Fruit fly (Drosophila melanogaster) whole organism, embryonic: ENCODE data around the gene CG31515.

ENCODE experiments used
- ATbp ChIP-seq: fragments of 200-800 bp; sonication (Bioruptor generic); optimal IDR thresholded peaks from 2 replicates; lab custom pipeline; 2017; ENCODE audit warnings: missing biosample characterization, mild to moderate bottlenecking, missing genetic modification characterization, missing genetic modification reagents
- Abd-B ChIP-seq: fragments of 200-800 bp; sonication (Bioruptor generic); optimal IDR thresholded peaks from 2 replicates; lab custom pipeline; 2018; ENCODE audit warnings: missing biosample characterization, mild to moderate bottlenecking, missing genetic modification characterization, moderate library complexity
- Ada2b ChIP-seq: fragments of 200-800 bp; sonication (Bioruptor generic); IDR thresholded peaks from 2 replicates; pipeline ENCODE4 v1.3.6; 2022; ENCODE audit warnings: missing biosample characterization, missing genetic modification characterization
- Aef1 ChIP-seq: fragments of 200-800 bp; sonication (Bioruptor generic); IDR thresholded peaks from 3 replicates; pipeline ENCODE4 v1.3.6; 2022; ENCODE audit warnings: missing biosample characterization, missing genetic modification characterization
- BEAF-32 ChIP-seq: fragments of 200-800 bp; sonication (Bioruptor generic); optimal IDR thresholded peaks from 3 replicates; lab custom pipeline; 2017; ENCODE audit warnings: missing biosample characterization, missing genetic modification characterization, mild to moderate bottlenecking, moderate library complexity, missing genetic modification reagents
- CG12659 ChIP-seq: fragments of 200-800 bp; sonication (Bioruptor generic); optimal IDR thresholded peaks from 3 replicates; lab custom pipeline; 2017; ENCODE audit warnings: mild to moderate bottlenecking, missing biosample characterization, missing genetic modification reagents, missing genetic modification characterization
- CG12744 ChIP-seq: fragments of 200-800 bp; sonication (Bioruptor generic); optimal IDR thresholded peaks from 2 replicates; lab custom pipeline; 2016; ENCODE audit warnings: missing biosample characterization, missing genetic modification characterization
- CG15514 ChIP-seq: fragments of 200-800 bp; sonication (Bioruptor generic); optimal IDR thresholded peaks from 3 replicates; lab custom pipeline; 2017; ENCODE audit warnings: missing biosample characterization, missing genetic modification characterization, mild to moderate bottlenecking, moderate library complexity, missing genetic modification reagents
- CG15696 ChIP-seq: fragments of 200-800 bp; sonication (Bioruptor generic); optimal IDR thresholded peaks from 2 replicates; lab custom pipeline; 2019; ENCODE audit warnings: missing biosample characterization, mild to moderate bottlenecking, missing genetic modification characterization, moderate library complexity
- CG18262 ChIP-seq: fragments of 200-800 bp; optimal IDR thresholded peaks from 3 replicates; lab custom pipeline; 2019; ENCODE audit warnings: missing biosample characterization, mild to moderate bottlenecking, missing genetic modification characterization, moderate library complexity
- CG18619 ChIP-seq: fragments of 200-800 bp; sonication (Bioruptor generic); optimal IDR thresholded peaks from 3 replicates; lab custom pipeline; 2017; ENCODE audit warnings: missing biosample characterization, mild to moderate bottlenecking, missing genetic modification characterization
- CG2889 ChIP-seq: fragments of 200-800 bp; sonication (Bioruptor generic); IDR thresholded peaks from 3 replicates; pipeline ENCODE4 v1.3.6; 2022; ENCODE audit warnings: missing biosample characterization, missing genetic modification characterization
- CG32532 ChIP-seq: fragments of 200-800 bp; sonication (Bioruptor generic); IDR thresholded peaks from 2 replicates; pipeline ENCODE4 v1.3.6; 2022; ENCODE audit warnings: missing biosample characterization, missing genetic modification characterization
- CG33557 ChIP-seq: fragments of 200-800 bp; sonication (Bioruptor generic); optimal IDR thresholded peaks from 2 replicates; lab custom pipeline; 2019; ENCODE audit warnings: missing biosample characterization, mild to moderate bottlenecking, missing genetic modification characterization, moderate library complexity
- CG4730 ChIP-seq: fragments of 200-800 bp; sonication (Bioruptor generic); IDR thresholded peaks from 2 replicates; pipeline ENCODE4 v1.3.6; 2022; ENCODE audit warnings: missing biosample characterization, missing genetic modification characterization
- CG8388 ChIP-seq: fragments of 200-800 bp; sonication (Bioruptor generic); optimal IDR thresholded peaks from 2 replicates; lab custom pipeline; 2019; ENCODE audit warnings: missing biosample characterization, mild to moderate bottlenecking, missing genetic modification characterization, moderate library complexity
- CG8765 ChIP-seq: fragments of 200-800 bp; sonication (Bioruptor generic); IDR thresholded peaks from 2 replicates; pipeline ENCODE4 v1.3.6; 2022; ENCODE audit warnings: missing biosample characterization, missing genetic modification characterization
- CG9727 ChIP-seq: fragments of 200-800 bp; sonication (Bioruptor generic); optimal IDR thresholded peaks from 3 replicates; lab custom pipeline; 2017; ENCODE audit warnings: missing biosample characterization, mild to moderate bottlenecking, missing genetic modification characterization
- CG9876 ChIP-seq: fragments of 200-800 bp; sonication (Bioruptor generic); optimal IDR thresholded peaks from 2 replicates; lab custom pipeline; 2016; ENCODE audit warnings: missing biosample characterization, missing genetic modification characterization
- CG9932 ChIP-seq: fragments of 200-800 bp; sonication (Bioruptor generic); IDR thresholded peaks from 2 replicates; pipeline ENCODE4 v1.3.6; 2022; ENCODE audit warnings: missing biosample characterization, missing genetic modification characterization
- Chrac-16 ChIP-seq: fragments of 200-800 bp; sonication (Bioruptor generic); optimal IDR thresholded peaks from 3 replicates; lab custom pipeline; 2016; ENCODE audit warnings: missing biosample characterization, missing genetic modification characterization
- ERR ChIP-seq: fragments of 200-800 bp; sonication (Bioruptor generic); optimal IDR thresholded peaks from 2 replicates; lab custom pipeline; 2016; ENCODE audit warnings: missing biosample characterization, missing genetic modification characterization
- Gsc ChIP-seq: fragments of 200-800 bp; sonication (Bioruptor generic); IDR thresholded peaks from 2 replicates; pipeline ENCODE4 v1.3.6; 2022; ENCODE audit warnings: missing biosample characterization, missing genetic modification characterization
- H2.0 ChIP-seq: fragments of 200-800 bp; sonication (Bioruptor generic); IDR thresholded peaks from 2 replicates; pipeline ENCODE4 v1.3.6; 2022; ENCODE audit warnings: missing biosample characterization, missing genetic modification characterization
- HHEX ChIP-seq: fragments of 200-800 bp; sonication (Bioruptor generic); optimal IDR thresholded peaks from 3 replicates; lab custom pipeline; 2017; ENCODE audit warnings: missing biosample characterization, mild to moderate bottlenecking, missing genetic modification characterization, missing genetic modification reagents
- Hsf ChIP-seq: fragments of 200-800 bp; sonication (Bioruptor generic); optimal IDR thresholded peaks from 3 replicates; lab custom pipeline; 2016; ENCODE audit warnings: missing biosample characterization, missing genetic modification characterization
- MESR4 ChIP-seq: fragments of 200-800 bp; sonication (Bioruptor generic); optimal IDR thresholded peaks from 2 replicates; lab custom pipeline; 2018; ENCODE audit warnings: missing biosample characterization, mild to moderate bottlenecking, missing genetic modification characterization, moderate library complexity
- Nf-YA ChIP-seq: fragments of 200-800 bp; sonication (Bioruptor generic); IDR thresholded peaks from 2 replicates; pipeline ENCODE4 v1.3.6; 2022; ENCODE audit warnings: missing biosample characterization, missing genetic modification characterization
- Opbp ChIP-seq: fragments of 200-800 bp; sonication (Bioruptor generic); IDR thresholded peaks from 3 replicates; pipeline ENCODE4 v1.3.6; 2022; ENCODE audit warnings: missing biosample characterization, missing genetic modification characterization; ENCODE audit not compliant: partially characterized antibody
- Rx ChIP-seq: fragments of 200-800 bp; sonication (Bioruptor generic); IDR thresholded peaks from 2 replicates; pipeline ENCODE4 v1.3.6; 2022; ENCODE audit warnings: missing biosample characterization, missing genetic modification characterization
- Six4 ChIP-seq: fragments of 200-800 bp; sonication (Bioruptor generic); optimal IDR thresholded peaks from 2 replicates; lab custom pipeline; 2016; ENCODE audit warnings: missing biosample characterization, missing genetic modification characterization
- Spps ChIP-seq: fragments of 200-800 bp; sonication (Bioruptor generic); optimal IDR thresholded peaks from 2 replicates; lab custom pipeline; 2018; ENCODE audit warnings: missing biosample characterization, mild to moderate bottlenecking, missing genetic modification characterization
- ash1 ChIP-seq: fragments of 200-800 bp; sonication (Bioruptor generic); optimal IDR thresholded peaks from 2 replicates; lab custom pipeline; 2018; ENCODE audit warnings: missing biosample characterization, mild to moderate bottlenecking, missing genetic modification characterization
- cas ChIP-seq: fragments of 200-800 bp; sonication (Bioruptor generic); IDR thresholded peaks from 2 replicates; pipeline ENCODE4 v1.3.6; 2022; ENCODE audit warnings: missing biosample characterization, missing genetic modification characterization
- dm ChIP-seq: fragments of 200-800 bp; sonication (Bioruptor generic); optimal IDR thresholded peaks from 3 replicates; lab custom pipeline; 2016; ENCODE audit warnings: missing biosample characterization, missing genetic modification characterization
- emc ChIP-seq: fragments of 200-800 bp; sonication (Bioruptor generic); optimal IDR thresholded peaks from 2 replicates; lab custom pipeline; 2016; ENCODE audit warnings: missing biosample characterization, missing genetic modification characterization
- ewg ChIP-seq: fragments of 200-800 bp; sonication (Bioruptor generic); optimal IDR thresholded peaks from 3 replicates; lab custom pipeline; 2017; ENCODE audit warnings: mild to moderate bottlenecking, missing biosample characterization, missing genetic modification reagents, missing genetic modification characterization
- fd102C ChIP-seq: fragments of 200-800 bp; sonication (Bioruptor generic); optimal IDR thresholded peaks from 2 replicates; lab custom pipeline; 2018; ENCODE audit warnings: missing biosample characterization, mild to moderate bottlenecking, missing genetic modification characterization, moderate library complexity
- gem ChIP-seq: fragments of 200-800 bp; sonication (Bioruptor generic); optimal IDR thresholded peaks from 2 replicates; lab custom pipeline; 2019; ENCODE audit warnings: missing biosample characterization, mild to moderate bottlenecking, missing genetic modification characterization, moderate library complexity
- gsb ChIP-seq: fragments of 200-800 bp; sonication (Bioruptor generic); IDR thresholded peaks from 2 replicates; pipeline ENCODE4 v1.3.6; 2022; ENCODE audit warnings: missing biosample characterization, missing genetic modification characterization
- her ChIP-seq: fragments of 200-800 bp; sonication (Bioruptor generic); optimal IDR thresholded peaks from 2 replicates; lab custom pipeline; 2016; ENCODE audit warnings: missing biosample characterization, missing genetic modification characterization
- ind ChIP-seq: fragments of 200-800 bp; sonication (Bioruptor generic); optimal IDR thresholded peaks from 3 replicates; lab custom pipeline; 2016; ENCODE audit warnings: missing biosample characterization, missing genetic modification characterization
- ken ChIP-seq: fragments of 200-800 bp; sonication (Bioruptor generic); IDR thresholded peaks from 3 replicates; pipeline ENCODE4 v1.3.6; 2022; ENCODE audit warnings: missing biosample characterization, missing genetic modification characterization
- lbe ChIP-seq: fragments of 200-800 bp; sonication (Bioruptor generic); optimal IDR thresholded peaks from 2 replicates; lab custom pipeline; 2016; ENCODE audit warnings: missing biosample characterization, mild to moderate bottlenecking, missing genetic modification characterization
- mirr ChIP-seq: fragments of 200-800 bp; sonication (Bioruptor generic); optimal IDR thresholded peaks from 3 replicates; lab custom pipeline; 2018; ENCODE audit warnings: missing biosample characterization, mild to moderate bottlenecking, missing genetic modification characterization
- pzg ChIP-seq: fragments of 200-800 bp; sonication (Bioruptor generic); optimal IDR thresholded peaks from 3 replicates; lab custom pipeline; 2018; ENCODE audit warnings: missing biosample characterization, mild to moderate bottlenecking, missing genetic modification characterization, moderate library complexity
- sisA ChIP-seq: fragments of 200-800 bp; sonication (Bioruptor generic); IDR thresholded peaks from 2 replicates; pipeline ENCODE4 v1.3.6; 2022; ENCODE audit warnings: missing biosample characterization, missing genetic modification characterization
- slp2 ChIP-seq: fragments of 200-800 bp; sonication (Bioruptor generic); optimal IDR thresholded peaks from 2 replicates; lab custom pipeline; 2016; ENCODE audit warnings: missing biosample characterization, missing genetic modification characterization
- sob ChIP-seq: fragments of 200-800 bp; sonication (Bioruptor generic); IDR thresholded peaks from 2 replicates; pipeline ENCODE4 v1.3.6; 2022; ENCODE audit warnings: missing biosample characterization, missing genetic modification characterization
- tin ChIP-seq: fragments of 200-800 bp; sonication (Bioruptor generic); optimal IDR thresholded peaks from 3 replicates; lab custom pipeline; 2016; ENCODE audit warnings: missing biosample characterization, missing genetic modification characterization
- ttk ChIP-seq: fragments of 200-800 bp; sonication (Bioruptor generic); IDR thresholded peaks from 2 replicates; pipeline ENCODE4 v2.1.2; 2022; ENCODE audit warnings: missing biosample characterization, missing genetic modification characterization
- tx ChIP-seq: fragments of 200-800 bp; sonication (Bioruptor generic); optimal IDR thresholded peaks from 2 replicates; lab custom pipeline; 2016; ENCODE audit warnings: missing biosample characterization, missing genetic modification characterization

Gene CG31515

DNA sequence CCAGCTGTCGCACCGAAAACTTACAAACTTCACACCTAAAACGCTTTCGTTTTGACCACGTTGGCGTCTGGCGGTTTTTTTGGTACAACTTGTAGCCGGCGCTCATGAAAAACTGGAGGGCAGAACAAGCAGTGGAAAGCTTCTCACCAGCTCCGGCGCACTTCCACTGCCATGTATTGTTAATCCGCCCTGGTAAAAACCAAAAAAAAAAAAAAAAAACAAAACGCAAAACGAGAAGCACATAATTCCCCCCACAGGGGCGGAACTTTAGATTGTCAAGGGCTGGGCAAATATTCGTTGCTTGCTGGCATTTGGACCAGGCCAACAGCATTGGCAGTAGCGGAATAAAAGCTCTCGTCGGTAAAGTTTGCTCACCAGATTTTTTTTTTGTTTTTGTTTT is 14.4 kb downstream of the CG31515 start (continued):
- no peak for TF ChIP-seq BEAF-32
- peak; percentile 21 for TF ChIP-seq CG15514
- TF ChIP-seq ind (GFP tag; lab: Kevin White, UChicago): no peak
- no peak for TF ChIP-seq CG9876
- TF ChIP-seq CG12659 (GFP tag; lab: Kevin White, UChicago): no peak
- no peak for TF ChIP-seq emc (GFP tag; lab: Kevin White, UChicago)
- no peak for TF ChIP-seq CG8765 (GFP tag; lab: Robert Waterston, UW)
- TF ChIP-seq gem (tag; lab: Kevin White, UChicago): no peak
- TF ChIP-seq ttk (GFP tag; lab: Robert Waterston, UW): peak; percentile 26; the same call in 1 of the 2 replicates
- TF ChIP-seq ATbp (GFP tag; lab: Kevin White, UChicago): no peak
- TF ChIP-seq Rx (GFP tag; lab: Robert Waterston, UW): no peak
- TF ChIP-seq her (GFP tag; lab: Kevin White, UChicago): no peak
- TF ChIP-seq Spps (tag; lab: Kevin White, UChicago): no peak
- TF ChIP-seq Six4 (GFP tag; lab: Kevin White, UChicago): no peak
- TF ChIP-seq cas: no peak
- no peak for TF ChIP-seq MESR4 (GFP tag; lab: Kevin White, UChicago)
- TF ChIP-seq CG9727: no peak
- no peak for TF ChIP-seq tin (GFP tag; lab: Kevin White, UChicago)
- no peak for TF ChIP-seq Gsc (GFP tag; lab: Robert Waterston, UW)
- no peak for TF ChIP-seq slp2 (GFP tag; lab: Kevin White, UChicago)
- TF ChIP-seq sisA (GFP tag; lab: Robert Waterston, UW): no peak
- no peak for TF ChIP-seq ERR (GFP tag; lab: Kevin White, UChicago)
- TF ChIP-seq Opbp (GFP tag; lab: Robert Waterston, UW): no peak
- TF ChIP-seq ash1 (GFP tag; lab: Kevin White, UChicago): no peak
- peak; percentile 14; the same call in 1 of the 2 replicates for TF ChIP-seq sob (GFP tag; lab: Robert Waterston, UW)
- peak; percentile 52 for TF ChIP-seq CG9932
- TF ChIP-seq CG8388 (GFP tag; lab: Kevin White, UChicago): no peak
- TF ChIP-seq ewg: no peak
- TF ChIP-seq ken (GFP tag; lab: Robert Waterston, UW): no peak
- no peak for TF ChIP-seq CG15696 (tag; lab: Kevin White, UChicago)
- TF ChIP-seq H2.0 (GFP tag; lab: Robert Waterston, UW): no peak
- TF ChIP-seq mirr (GFP tag; lab: Kevin White, UChicago): no peak
- TF ChIP-seq Nf-YA (GFP tag; lab: Robert Waterston, UW): no peak
- no peak for TF ChIP-seq dm (GFP tag; lab: Kevin White, UChicago)
- TF ChIP-seq Aef1 (GFP tag; lab: Robert Waterston, UW): no peak
- TF ChIP-seq CG18262: no peak
- TF ChIP-seq gsb (GFP tag; lab: Robert Waterston, UW): no peak
- peak; percentile 35; the same call in 1 of the 2 replicates for TF ChIP-seq CG32532
- no peak for TF ChIP-seq fd102C
- TF ChIP-seq Hsf: no peak
- no peak for TF ChIP-seq Ada2b (GFP tag; lab: Robert Waterston, UW)
- no peak for TF ChIP-seq CG4730 (GFP tag; lab: Robert Waterston, UW)
- peak; percentile 18 for TF ChIP-seq lbe (GFP tag; lab: Kevin White, UChicago)
- no peak for TF ChIP-seq HHEX (GFP tag; lab: Kevin White, UChicago)
- no peak for TF ChIP-seq CG33557 (GFP tag; lab: Kevin White, UChicago)
- TF ChIP-seq pzg (GFP tag; lab: Kevin White, UChicago): no peak
- TF ChIP-seq Abd-B (GFP tag; lab: Kevin White, UChicago): no peak
- no peak for TF ChIP-seq CG2889 (GFP tag; lab: Robert Waterston, UW)
- TF ChIP-seq tx (GFP tag; lab: Kevin White, UChicago): no peak
- TF ChIP-seq CG12744 (GFP tag; lab: Kevin White, UChicago): no peak
- TF ChIP-seq CG18619 (GFP tag; lab: Kevin White, UChicago): no peak
- TF ChIP-seq Chrac-16 (GFP tag; lab: Kevin White, UChicago): no peak
